Worm (Caenorhabditis elegans): ENCODE results near the gene Y49G5A.1.

- no peak for TF ChIP-seq flt-1 (GFP tag; IDR thresholded peaks at IDR 0.05)
- no peak for TF ChIP-seq tab-1 (GFP tag; IDR thresholded peaks at IDR 0.05)
- TF ChIP-seq med-1 (GFP tag; optimal IDR thresholded peaks at IDR 0.05; ENCODE audit: insufficient read depth): no peak
- no peak for TF ChIP-seq ztf-29 (GFP tag; IDR thresholded peaks at IDR 0.05)
- no peak for TF ChIP-seq T22C8.4 (GFP tag; IDR thresholded peaks at IDR 0.05)
These were observed 32.3 kb upstream of the Y49G5A.1 start, which contains the start of gene ceh-34 for ce11 chrV:5319477-5319876.

All from whole organism, midembryonic.